Worm (Caenorhabditis elegans): ENCODE data around the gene mct-6.

ce11 chrX:16792700-16793176 lies 22.4 kb upstream of the mct-6 start, which contains the start of gene got-1.2:
- TF ChIP-seq lin-11 (tag; optimal IDR thresholded peaks at IDR 0.05) (no peak), ceh-31 (tag; optimal IDR thresholded peaks at IDR 0.05) (no peak), rnt-1 (tag; optimal IDR thresholded peaks at IDR 0.05) (no peak), ets-4 (tag; optimal IDR thresholded peaks at IDR 0.05) (no peak), F13H6.1 (tag; optimal IDR thresholded peaks at IDR 0.05) (no peak), fkh-10 (GFP tag; optimal IDR thresholded peaks at IDR 0.05) (no peak), ref-2 (tag; optimal IDR thresholded peaks at IDR 0.05) (no peak), hlh-30 (tag; optimal IDR thresholded peaks at IDR 0.05; ENCODE audit: insufficient read depth) (no peak), unc-42 (tag; optimal IDR thresholded peaks at IDR 0.05) (no peak), che-1 (tag; optimal IDR thresholded peaks at IDR 0.05) (no peak), ama-1 (optimal IDR thresholded peaks at IDR 0.05) (no peak), pha-4 (tag; optimal IDR thresholded peaks at IDR 0.05) (no peak), ceh-45 (GFP tag; IDR thresholded peaks at IDR 0.05) (no peak)

Data from whole organism, late embryonic.